Fruit fly (Drosophila melanogaster) whole organism, prepupa: ENCODE results near the gene CG45218.

Experiments
- Blimp-1 ChIP-seq: fragments of 200-800 bp; sonication (Bioruptor generic); optimal IDR thresholded peaks from 3 replicates; lab custom pipeline; 2017; ENCODE audit warnings: missing biosample characterization, missing genetic modification characterization, mild to moderate bottlenecking, moderate library complexity, missing genetic modification reagents
- CG10631 ChIP-seq: fragments of 200-800 bp; sonication (Bioruptor generic); optimal IDR thresholded peaks from 2 replicates; lab custom pipeline; 2016; ENCODE audit warnings: missing biosample characterization, missing genetic modification characterization
- CG10669 ChIP-seq: fragments of 200-800 bp; sonication (Bioruptor generic); optimal IDR thresholded peaks from 3 replicates; lab custom pipeline; 2018; ENCODE audit warnings: missing biosample characterization, mild to moderate bottlenecking, missing genetic modification characterization, moderate library complexity
- CG11902 ChIP-seq: fragments of 200-800 bp; sonication (Bioruptor generic); optimal IDR thresholded peaks from 3 replicates; lab custom pipeline; 2016; ENCODE audit warnings: missing biosample characterization, missing genetic modification characterization
- CG16779 ChIP-seq: fragments of 200-800 bp; sonication (Bioruptor generic); optimal IDR thresholded peaks from 3 replicates; lab custom pipeline; 2017; ENCODE audit warnings: missing biosample characterization, mild to moderate bottlenecking, missing genetic modification characterization
- CG3032 ChIP-seq: fragments of 200-800 bp; optimal IDR thresholded peaks from 2 replicates; lab custom pipeline; 2019; ENCODE audit warnings: missing biosample characterization, mild to moderate bottlenecking, missing genetic modification characterization, moderate library complexity
- CG31627 ChIP-seq: fragments of 200-800 bp; sonication (Bioruptor generic); optimal IDR thresholded peaks from 3 replicates; lab custom pipeline; 2016; ENCODE audit warnings: missing biosample characterization, missing genetic modification characterization
- CG32006 ChIP-seq: fragments of 200-800 bp; sonication (Bioruptor generic); optimal IDR thresholded peaks from 3 replicates; lab custom pipeline; 2017; ENCODE audit warnings: missing biosample characterization, mild to moderate bottlenecking, missing genetic modification characterization
- CG34406 ChIP-seq: fragments of 200-800 bp; sonication (Bioruptor generic); optimal IDR thresholded peaks from 3 replicates; lab custom pipeline; 2016; ENCODE audit warnings: missing biosample characterization, missing genetic modification characterization
- CG3919 ChIP-seq: fragments of 200-800 bp; sonication (Bioruptor generic); optimal IDR thresholded peaks from 3 replicates; lab custom pipeline; 2016; ENCODE audit warnings: missing biosample characterization, missing genetic modification characterization
- CG4318 ChIP-seq: fragments of 200-800 bp; sonication (Bioruptor generic); optimal IDR thresholded peaks from 3 replicates; lab custom pipeline; 2017; ENCODE audit warnings: missing biosample characterization, mild to moderate bottlenecking, missing genetic modification characterization
- CG6163 ChIP-seq: fragments of 200-800 bp; sonication (Bioruptor generic); IDR thresholded peaks from 3 replicates; pipeline ENCODE4 v1.3.6; 2022; ENCODE audit warnings: missing biosample characterization, missing genetic modification characterization
- CG6276 ChIP-seq: fragments of 200-800 bp; sonication (Bioruptor generic); optimal IDR thresholded peaks from 2 replicates; lab custom pipeline; 2017; ENCODE audit warnings: missing biosample characterization, mild to moderate bottlenecking, missing genetic modification characterization
- CG6792 ChIP-seq: fragments of 200-800 bp; sonication (Bioruptor generic); optimal IDR thresholded peaks from 3 replicates; lab custom pipeline; 2016; ENCODE audit warnings: missing biosample characterization, missing genetic modification characterization
- CG6808 ChIP-seq: fragments of 200-800 bp; sonication (Bioruptor generic); optimal IDR thresholded peaks from 3 replicates; lab custom pipeline; 2017; ENCODE audit warnings: missing biosample characterization, missing genetic modification characterization, mild to moderate bottlenecking, moderate library complexity, missing genetic modification reagents
- CG6854 ChIP-seq: fragments of 200-800 bp; sonication (Bioruptor generic); optimal IDR thresholded peaks from 2 replicates; lab custom pipeline; 2017; ENCODE audit warnings: missing biosample characterization, mild to moderate bottlenecking, missing genetic modification characterization
- CG7368 ChIP-seq: fragments of 200-800 bp; sonication (Bioruptor generic); optimal IDR thresholded peaks from 3 replicates; lab custom pipeline; 2016; ENCODE audit warnings: missing biosample characterization, missing genetic modification characterization
- CG8119 ChIP-seq: fragments of 200-800 bp; sonication (Bioruptor generic); IDR thresholded peaks from 3 replicates; pipeline ENCODE4 v1.3.6; 2022; ENCODE audit warnings: missing biosample characterization, missing genetic modification characterization
- CG8319 ChIP-seq: fragments of 200-800 bp; sonication (Bioruptor generic); optimal IDR thresholded peaks from 3 replicates; lab custom pipeline; 2016; ENCODE audit warnings: missing biosample characterization, missing genetic modification characterization
- CG8632 ChIP-seq: fragments of 200-800 bp; sonication (Bioruptor generic); optimal IDR thresholded peaks from 3 replicates; lab custom pipeline; 2016; ENCODE audit warnings: missing biosample characterization, missing genetic modification characterization
- CG9139 ChIP-seq: fragments of 200-800 bp; sonication (Bioruptor generic); optimal IDR thresholded peaks from 3 replicates; lab custom pipeline; 2017; ENCODE audit warnings: missing biosample characterization, mild to moderate bottlenecking, missing genetic modification characterization
- Eip75B ChIP-seq: fragments of 200-800 bp; sonication (Bioruptor generic); optimal IDR thresholded peaks from 3 replicates; lab custom pipeline; 2016; ENCODE audit warnings: missing biosample characterization, missing genetic modification characterization
- Eip78C ChIP-seq: fragments of 200-800 bp; sonication (Bioruptor generic); peaks from one replicate; lab custom pipeline; 2016; ENCODE audit warnings: missing biosample characterization, missing genetic modification characterization
- Ets21C ChIP-seq: fragments of 200-800 bp; sonication (Bioruptor generic); optimal IDR thresholded peaks from 3 replicates; lab custom pipeline; 2016; ENCODE audit warnings: missing biosample characterization, missing genetic modification characterization
- Ets96B ChIP-seq: fragments of 200-800 bp; optimal IDR thresholded peaks from 2 replicates; lab custom pipeline; 2019; ENCODE audit warnings: missing biosample characterization, mild to moderate bottlenecking, missing genetic modification characterization, moderate library complexity
- Gug ChIP-seq: fragments of 200-800 bp; sonication (Bioruptor generic); IDR thresholded peaks from 2 replicates; pipeline ENCODE4 v1.3.6; 2022; ENCODE audit warnings: missing biosample characterization, missing genetic modification characterization
- Hr38 ChIP-seq: sonication (Bioruptor generic); optimal IDR thresholded peaks from 2 replicates; lab custom pipeline; 2016; ENCODE audit warnings: missing biosample characterization, missing genetic modification characterization
- Hr4 ChIP-seq: fragments of 200-800 bp; sonication (Bioruptor generic); optimal IDR thresholded peaks from 3 replicates; lab custom pipeline; 2016; ENCODE audit warnings: missing biosample characterization, missing genetic modification characterization
- Lpt ChIP-seq: fragments of 200-800 bp; sonication (Bioruptor generic); optimal IDR thresholded peaks from 3 replicates; lab custom pipeline; 2016; ENCODE audit warnings: missing biosample characterization, missing genetic modification characterization
- achi ChIP-seq: fragments of 200-800 bp; sonication (Bioruptor generic); optimal IDR thresholded peaks from 3 replicates; lab custom pipeline; 2016; ENCODE audit warnings: missing biosample characterization, missing genetic modification characterization
- acj6 ChIP-seq: fragments of 200-800 bp; sonication (Bioruptor generic); optimal IDR thresholded peaks from 3 replicates; lab custom pipeline; 2016; ENCODE audit warnings: missing biosample characterization, missing genetic modification characterization
- dsx ChIP-seq: fragments of 200-800 bp; optimal IDR thresholded peaks from 3 replicates; lab custom pipeline; 2019; ENCODE audit warnings: missing biosample characterization, mild to moderate bottlenecking, missing genetic modification characterization, moderate library complexity; ENCODE audit not compliant: poor library complexity, severe bottlenecking
- eg ChIP-seq: fragments of 200-800 bp; sonication (Bioruptor generic); IDR thresholded peaks from 3 replicates; pipeline ENCODE4 v1.3.6; 2022; ENCODE audit warnings: missing biosample characterization, missing genetic modification characterization
- esn ChIP-seq: fragments of 200-800 bp; sonication (Bioruptor generic); optimal IDR thresholded peaks from 2 replicates; lab custom pipeline; 2016; ENCODE audit warnings: missing biosample characterization, mild to moderate bottlenecking, missing genetic modification characterization, moderate library complexity
- fd59A ChIP-seq: fragments of 200-800 bp; sonication (Bioruptor generic); optimal IDR thresholded peaks from 2 replicates; lab custom pipeline; 2017; ENCODE audit warnings: missing biosample characterization, mild to moderate bottlenecking, missing genetic modification characterization, missing genetic modification reagents
- fd85E ChIP-seq: fragments of 200-800 bp; sonication (Bioruptor generic); optimal IDR thresholded peaks from 3 replicates; lab custom pipeline; 2016; ENCODE audit warnings: missing biosample characterization, missing genetic modification characterization
- fkh ChIP-seq: fragments of 200-800 bp; sonication (Bioruptor generic); optimal IDR thresholded peaks from 3 replicates; lab custom pipeline; 2017; ENCODE audit warnings: missing biosample characterization, mild to moderate bottlenecking, missing genetic modification characterization, moderate library complexity
- lz ChIP-seq: fragments of 200-800 bp; sonication (Bioruptor generic); optimal IDR thresholded peaks from 3 replicates; lab custom pipeline; 2016; ENCODE audit warnings: missing biosample characterization, missing genetic modification characterization
- salr ChIP-seq, 2 experiments: fragments of 200-800 bp; sonication (Bioruptor generic); optimal IDR thresholded peaks; 3 replicates each; lab custom pipeline; 2016 to 2018; ENCODE audit warnings: missing biosample characterization in 2 of 2, missing genetic modification characterization in 2 of 2, mild to moderate bottlenecking in 1 of 2
- svp ChIP-seq: fragments of 200-800 bp; sonication (Bioruptor generic); peaks from one replicate; lab custom pipeline; 2016; ENCODE audit warnings: missing biosample characterization, missing genetic modification characterization
- vri ChIP-seq: fragments of 200-800 bp; sonication (Bioruptor generic); optimal IDR thresholded peaks from 3 replicates; lab custom pipeline; 2016; ENCODE audit warnings: missing biosample characterization, mild to moderate bottlenecking, missing genetic modification characterization

Gene CG45218

DNA sequence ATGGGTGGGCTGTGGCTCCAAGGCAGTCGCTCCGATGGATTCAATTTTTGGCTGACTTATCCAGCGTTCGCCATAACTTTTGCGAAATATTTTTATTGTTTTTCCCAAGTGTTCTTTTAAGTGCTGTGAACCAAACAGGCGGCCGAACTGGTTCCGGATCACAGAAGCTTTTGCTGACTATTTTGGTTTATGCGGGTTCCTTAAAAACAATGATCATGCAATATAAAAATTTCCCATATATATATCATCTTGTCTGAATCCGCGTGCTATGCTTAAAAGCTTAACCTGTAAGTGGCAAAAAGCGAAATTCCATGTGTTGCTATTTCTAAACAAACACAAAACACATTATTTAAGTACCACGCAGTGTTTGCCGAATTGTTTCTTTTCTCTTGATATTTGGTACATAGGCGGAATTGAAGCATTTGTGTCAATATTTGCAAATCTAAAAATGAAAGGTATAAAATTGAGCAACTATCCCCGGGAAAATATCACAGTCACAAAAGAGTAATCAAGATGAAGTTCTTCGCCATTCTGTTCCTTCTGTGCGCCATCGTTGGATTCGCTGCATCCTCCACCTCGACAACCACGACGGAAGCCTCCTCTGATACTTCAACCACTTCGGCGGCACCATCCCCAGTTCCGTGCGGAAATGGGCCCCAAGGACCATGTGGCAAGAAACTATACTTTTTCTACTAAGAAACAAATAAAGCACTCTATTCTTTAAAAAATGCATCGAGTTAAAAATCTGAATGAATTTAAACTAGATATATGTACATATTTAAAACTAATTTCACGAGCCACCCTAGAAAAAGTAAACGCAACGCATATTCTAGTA lies 29.5 kb upstream of the CG45218 start, which contains the start of the genes CG6276 and CG44040 (continued):
- peak; percentile 48 for TF ChIP-seq achi
- peak; percentile 40 to 64 for TF ChIP-seq salr (GFP tag; optimal IDR thresholded peaks at IDR 0.05; lab: Kevin White, UChicago)
- peak; percentile 46 for TF ChIP-seq CG6792 (GFP tag; lab: Kevin White, UChicago)
- peak; percentile 54 for TF ChIP-seq eg (GFP tag; lab: Robert Waterston, UW)
- peak; percentile 61 for TF ChIP-seq Eip75B (GFP tag; lab: Kevin White, UChicago)
- TF ChIP-seq fd85E (GFP tag; lab: Kevin White, UChicago) = no peak
- peak; percentile 19 for TF ChIP-seq CG34406 (GFP tag; lab: Kevin White, UChicago)
- peak; percentile 57 for TF ChIP-seq CG31627
- peak; percentile 30 for TF ChIP-seq fd59A
- peak; percentile 40 for TF ChIP-seq CG8632 (GFP tag; lab: Kevin White, UChicago)
- peak; percentile 68 for TF ChIP-seq lz (GFP tag; lab: Kevin White, UChicago)
- peak; percentile 76 for TF ChIP-seq esn (GFP tag; lab: Kevin White, UChicago)
- peak; percentile 31 for TF ChIP-seq dsx (GFP tag; lab: Kevin White, UChicago)
- peak; percentile 16 for TF ChIP-seq CG11902 (GFP tag; lab: Kevin White, UChicago)
- no peak for TF ChIP-seq CG16779
- peak; percentile 50 for TF ChIP-seq CG10669 (GFP tag; lab: Kevin White, UChicago)
- TF ChIP-seq CG4318 (GFP tag; lab: Kevin White, UChicago) = no peak
- TF ChIP-seq Ets96B (tag; lab: Kevin White, UChicago) = peak; percentile 34
- peak; percentile 59 for TF ChIP-seq fkh (GFP tag; lab: Kevin White, UChicago)
- peak; percentile 24 for TF ChIP-seq CG7368 (GFP tag; lab: Kevin White, UChicago)
- TF ChIP-seq vri = no peak
- no peak for TF ChIP-seq CG8319
- peak; percentile 37; the same call in 1 of the 3 replicates for TF ChIP-seq CG8119
- TF ChIP-seq acj6 (GFP tag; lab: Kevin White, UChicago) = peak; percentile 56
- no peak for TF ChIP-seq CG6276 (GFP tag; lab: Kevin White, UChicago)
- peak; percentile 63 for TF ChIP-seq CG32006 (GFP tag; lab: Kevin White, UChicago)
- TF ChIP-seq Hr4 (GFP tag; lab: Kevin White, UChicago) = peak; percentile 50
- no peak for TF ChIP-seq svp (GFP tag; lab: Kevin White, UChicago)
- TF ChIP-seq Hr38 (GFP tag; lab: Kevin White, UChicago) = no peak
- TF ChIP-seq CG6163 = peak; percentile 59
- peak; percentile 2 for TF ChIP-seq Lpt (GFP tag; lab: Kevin White, UChicago)
- TF ChIP-seq CG6854 (GFP tag; lab: Kevin White, UChicago) = no peak
- TF ChIP-seq Gug (GFP tag; lab: Robert Waterston, UW) = no peak
- peak; percentile 55 for TF ChIP-seq CG3032
- peak; percentile 58 for TF ChIP-seq Ets21C (GFP tag; lab: Kevin White, UChicago)
- peak; percentile 63 for TF ChIP-seq CG3919 (GFP tag; lab: Kevin White, UChicago)
- no peak for TF ChIP-seq CG9139
- TF ChIP-seq CG10631 = peak; percentile 58
- TF ChIP-seq CG6808 (GFP tag; lab: Kevin White, UChicago) = peak; percentile 50

DNA sequence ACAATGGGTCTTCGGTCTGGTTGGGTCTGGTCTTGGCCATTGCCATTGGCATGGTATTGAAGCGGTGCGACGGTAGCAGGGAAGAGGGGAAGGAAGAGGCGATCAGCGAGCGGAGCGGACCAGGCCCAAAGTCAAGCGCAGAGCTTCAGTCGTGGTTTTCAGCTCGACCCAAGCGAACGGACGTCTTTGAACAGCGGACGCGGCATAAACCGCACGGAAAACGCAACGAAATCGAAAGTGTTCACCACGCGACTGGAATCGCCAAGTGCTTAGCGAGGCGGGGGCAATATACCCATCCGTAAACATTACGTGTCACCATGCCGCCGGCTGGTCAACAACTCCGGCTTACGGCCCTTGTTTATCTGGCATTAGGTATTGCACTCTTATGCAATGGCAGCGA lies 25.7 kb upstream of the CG45218 start, which contains the start of gene CG14866:
CG14866 (plus strand) TSS at position 146 of the 400 bp plus-strand sequence.
- TF ChIP-seq Blimp-1 (GFP tag; lab: Kevin White, UChicago) (peak; percentile 44), Eip78C (GFP tag; lab: Kevin White, UChicago) (peak; percentile 34), CG6276 (GFP tag; lab: Kevin White, UChicago) (no peak)
